Worm (Caenorhabditis elegans): ENCODE results near the gene E02C12.11.

DNA sequence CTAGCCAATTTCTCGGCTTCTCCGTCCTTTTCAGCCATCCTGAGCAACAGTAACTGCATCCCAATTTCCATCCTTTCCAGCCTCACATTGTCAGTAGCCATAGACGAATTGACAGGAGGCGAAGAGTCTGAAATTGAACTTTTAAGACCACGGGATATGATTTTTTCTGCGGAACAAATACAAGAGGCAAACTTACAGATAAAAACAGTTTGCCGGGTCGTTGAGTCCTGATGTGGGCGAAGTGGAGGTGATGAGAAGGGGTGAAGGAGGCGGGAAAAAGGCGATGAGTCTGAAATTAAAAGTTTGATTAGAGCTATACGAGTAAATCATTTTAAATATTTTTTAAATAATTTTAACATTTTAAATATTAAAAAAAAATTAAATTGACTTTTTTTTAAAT lies 47.4 kb upstream of the E02C12.11 start, which contains the start of gene F36D4.6:
- TF ChIP-seq nhr-237 (tag; optimal IDR thresholded peaks at IDR 0.05) (no peak), nhr-76 (tag; optimal IDR thresholded peaks at IDR 0.05) (no peak), unc-62 (GFP tag; optimal IDR thresholded peaks at IDR 0.05) (no peak), skn-1 (tag; optimal IDR thresholded peaks at IDR 0.05) (no peak), ama-1 (optimal IDR thresholded peaks at IDR 0.05) (no peak), nhr-77 (tag; optimal IDR thresholded peaks at IDR 0.05) (no peak), nhr-23 (tag; optimal IDR thresholded peaks at IDR 0.05) (no peak), nhr-11 (tag; optimal IDR thresholded peaks at IDR 0.05) (no peak), fos-1 (tag; optimal IDR thresholded peaks at IDR 0.05) (no peak), ztf-11 (tag; optimal IDR thresholded peaks at IDR 0.05) (no peak)

All from whole organism, L3 larva.